Fruit fly (Drosophila melanogaster): Measurements from ENCODE around the gene CG7069.

dm6 chr3R:22375674-22376073, 3.0 kb downstream of the CG7069 start, which contains the start of gene CG18596:
- no peak for TF ChIP-seq CG8478 (optimal IDR thresholded peaks at IDR 0.05)
- no peak for TF ChIP-seq CTCF (optimal IDR thresholded peaks at IDR 0.05)

Measured in S2 (cell line).